Worm (Caenorhabditis elegans): Measurements from ENCODE around the gene srh-137.

ce11 chrV:16672198-16672597 is 44.3 kb downstream of the srh-137 start, which contains the start of gene F14F8.8:
- TF ChIP-seq Y22D7AL.16 (tag; optimal IDR thresholded peaks at IDR 0.05): no peak
- no peak for TF ChIP-seq hlh-13 (GFP tag; optimal IDR thresholded peaks at IDR 0.05)
- TF ChIP-seq nfya-1 (tag; optimal IDR thresholded peaks at IDR 0.05): no peak
- no peak for TF ChIP-seq pat-9 (tag; optimal IDR thresholded peaks at IDR 0.05)
- TF ChIP-seq nhr-11 (tag; optimal IDR thresholded peaks at IDR 0.05): no peak
- no peak for TF ChIP-seq ceh-34 (tag; optimal IDR thresholded peaks at IDR 0.05)
- no peak for TF ChIP-seq ama-1 (optimal IDR thresholded peaks at IDR 0.05)
- TF ChIP-seq ttx-3 (tag; optimal IDR thresholded peaks at IDR 0.05): no peak
- TF ChIP-seq unc-86 (tag; optimal IDR thresholded peaks at IDR 0.05): no peak
- TF ChIP-seq lim-6 (tag; optimal IDR thresholded peaks at IDR 0.05): no peak
